Worm (Caenorhabditis elegans) whole organism, dauer: Measurements from ENCODE around the gene ntl-9.

Source experiments
- unc-62 ChIP-seq: sonication (generic microtip); optimal IDR thresholded peaks from 2 replicates; lab custom pipeline; 2017; ENCODE audit warnings: missing biosample characterization, missing genetic modification reagents, missing genetic modification characterization

The ntl-9 gene

DNA sequence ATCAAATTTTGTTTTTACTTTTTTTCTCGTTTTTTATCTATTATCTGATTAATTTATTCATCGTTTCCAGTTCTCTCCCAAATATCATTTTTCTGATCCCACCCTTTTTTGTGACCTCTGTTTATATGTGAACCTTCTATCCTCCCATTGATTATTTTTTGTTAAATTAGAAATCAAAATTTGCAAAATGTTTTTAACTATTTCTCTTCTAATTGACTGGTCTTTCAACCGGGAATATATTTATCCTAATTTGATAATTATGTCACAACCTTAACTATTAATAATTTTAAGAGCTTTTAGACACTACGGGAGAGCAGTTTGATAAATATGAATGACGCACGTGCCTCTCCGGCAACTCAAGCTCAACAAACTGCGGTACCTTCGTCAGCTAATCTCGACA lies at the start of gene ntl-9:
TSS of gene ntl-9 (plus strand) at position 301 of the 400 bp plus-strand sequence.
- no peak for TF ChIP-seq unc-62 (GFP tag; lab: Kevin White, UChicago)

DNA sequence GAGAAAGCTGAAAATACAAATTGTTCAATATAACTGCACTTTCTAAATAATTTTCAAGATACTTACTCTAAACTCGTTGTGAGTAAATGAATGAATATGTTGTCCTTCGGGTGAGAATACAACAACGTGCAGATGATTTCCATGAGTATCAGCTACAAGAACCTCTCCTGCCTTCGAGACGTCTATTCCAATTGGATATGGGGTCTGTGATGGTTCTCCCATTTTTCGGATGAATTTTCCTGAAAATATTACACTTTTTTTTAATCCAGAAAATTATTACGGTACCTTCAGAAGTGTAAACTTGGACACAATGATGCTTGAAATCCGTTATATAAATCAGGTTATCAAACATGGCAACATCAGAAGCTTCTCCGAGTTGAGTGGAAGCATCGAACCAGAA lies 49.0 kb upstream of the ntl-9 start:
- no peak for TF ChIP-seq unc-62 (GFP tag; lab: Kevin White, UChicago)

DNA sequence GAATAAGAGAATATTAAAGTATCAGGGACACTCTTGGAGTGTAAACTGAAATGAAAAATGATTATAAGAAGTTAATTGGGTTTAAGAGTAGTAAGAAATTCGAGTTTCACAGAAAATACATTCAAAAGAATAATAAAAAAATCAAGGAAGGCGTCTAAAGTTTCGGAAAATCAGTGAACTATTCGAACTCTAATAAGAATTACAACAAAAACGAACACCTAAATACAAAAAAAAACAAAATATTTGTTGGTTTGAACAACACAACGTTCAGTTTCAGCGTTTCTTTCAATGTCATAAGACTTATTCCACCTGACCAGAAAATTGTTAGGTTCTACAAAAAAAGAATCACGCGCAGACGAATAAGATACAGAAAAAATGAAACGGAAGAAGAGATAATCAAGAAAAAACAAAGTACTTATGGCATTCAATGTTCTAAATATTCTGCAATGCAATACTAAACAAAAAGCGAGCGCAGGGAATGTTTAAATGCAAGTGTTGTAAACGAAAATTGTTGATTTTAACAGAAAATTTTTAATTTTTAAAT lies 45.2 kb upstream of the ntl-9 start, which contains the start of gene nhl-2:
TSS of gene nhl-2 (minus strand) at position 51 of the 544 bp plus-strand sequence.
- no peak for TF ChIP-seq unc-62 (GFP tag; lab: Kevin White, UChicago)

DNA sequence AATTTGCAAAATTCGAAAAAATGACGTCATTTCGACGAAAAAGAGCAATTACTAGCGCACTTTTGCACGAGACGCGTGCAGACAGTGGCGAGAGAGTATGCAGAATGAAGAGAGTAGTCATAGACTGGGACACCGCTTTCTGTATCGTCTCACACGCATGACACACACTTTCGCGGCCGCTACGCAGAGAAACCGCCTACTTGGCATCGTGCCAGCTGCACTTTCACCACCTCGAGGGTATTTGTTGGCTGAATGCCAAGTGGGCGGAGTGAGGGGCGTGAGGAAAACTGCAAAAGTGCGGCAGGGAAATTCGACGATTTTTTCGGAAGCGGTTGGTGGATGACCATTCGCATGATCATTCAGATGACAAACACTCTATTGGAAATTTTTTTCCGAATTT lies 44.6 kb upstream of the ntl-9 start:
- TF ChIP-seq unc-62 (GFP tag; lab: Kevin White, UChicago) = no peak

DNA sequence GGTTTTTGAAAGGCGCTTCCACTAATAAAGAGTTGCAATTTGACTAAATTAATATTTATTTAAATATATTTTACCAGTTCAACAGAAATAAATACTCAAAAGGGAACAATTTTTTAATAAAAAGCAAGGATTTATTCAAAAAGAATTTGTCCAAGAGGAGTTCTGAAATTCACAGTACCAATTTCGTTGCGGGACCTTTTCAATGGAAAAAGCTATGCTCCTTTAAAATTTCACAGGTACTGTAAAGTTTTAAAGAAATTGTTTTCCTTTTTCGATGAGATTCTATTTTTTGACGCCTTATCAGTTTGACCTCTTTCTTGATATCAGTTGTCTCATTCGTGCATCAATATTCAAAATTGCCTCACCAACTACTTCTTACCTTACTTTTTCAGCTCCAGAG lies 44.1 kb upstream of the ntl-9 start, which contains the start of gene tag-340:
TSS of gene tag-340 (plus strand) at position 249 of the 400 bp plus-strand sequence.
- no peak for TF ChIP-seq unc-62 (GFP tag; lab: Kevin White, UChicago)

DNA sequence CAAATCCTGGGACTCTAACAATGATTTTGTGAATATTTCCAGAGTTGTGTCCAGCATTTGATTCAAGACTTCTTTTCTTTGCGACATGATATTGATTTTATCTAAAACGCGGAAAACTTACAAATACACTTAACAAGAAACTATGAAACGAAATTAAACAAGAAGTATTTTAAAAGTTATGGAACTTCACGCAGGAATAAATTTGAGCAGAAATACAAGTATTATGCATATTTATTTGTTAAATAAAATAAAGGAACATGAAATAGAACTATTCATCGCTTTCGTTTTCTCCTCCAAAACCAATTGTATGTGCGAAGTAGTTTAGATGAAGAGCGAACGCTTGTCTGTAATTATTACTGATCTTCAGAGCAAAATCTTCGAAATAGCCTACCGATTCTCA lies 40.5 kb upstream of the ntl-9 start, which contains the start of gene kbp-2:
TSS of gene kbp-2 (minus strand) at position 101 of the 400 bp plus-strand sequence.
- TF ChIP-seq unc-62 (GFP tag; lab: Kevin White, UChicago) = no peak

DNA sequence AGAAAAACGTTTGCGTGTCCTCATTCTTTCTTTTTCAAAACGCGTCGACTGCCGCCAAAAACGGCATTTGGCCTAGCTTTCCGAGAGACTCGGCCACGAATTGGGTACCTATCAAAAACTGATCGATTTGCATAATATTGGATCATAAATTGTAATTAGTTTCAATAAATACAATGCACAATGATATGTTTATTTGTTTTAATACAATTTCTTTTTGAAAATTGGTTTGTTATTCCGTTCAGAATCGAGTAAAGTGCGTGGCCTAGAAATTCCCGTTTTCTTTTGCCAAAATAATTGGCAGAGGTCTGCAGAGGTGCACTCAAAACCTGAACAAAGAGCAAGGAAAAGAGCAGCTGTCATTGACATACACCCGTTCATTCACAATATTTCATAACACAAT lies 38.9 kb upstream of the ntl-9 start, which contains the start of gene F26F4.8:
TSS of gene F26F4.8 (minus strand) at position 69 of the 400 bp plus-strand sequence.
- TF ChIP-seq unc-62 (GFP tag; lab: Kevin White, UChicago) = no peak

DNA sequence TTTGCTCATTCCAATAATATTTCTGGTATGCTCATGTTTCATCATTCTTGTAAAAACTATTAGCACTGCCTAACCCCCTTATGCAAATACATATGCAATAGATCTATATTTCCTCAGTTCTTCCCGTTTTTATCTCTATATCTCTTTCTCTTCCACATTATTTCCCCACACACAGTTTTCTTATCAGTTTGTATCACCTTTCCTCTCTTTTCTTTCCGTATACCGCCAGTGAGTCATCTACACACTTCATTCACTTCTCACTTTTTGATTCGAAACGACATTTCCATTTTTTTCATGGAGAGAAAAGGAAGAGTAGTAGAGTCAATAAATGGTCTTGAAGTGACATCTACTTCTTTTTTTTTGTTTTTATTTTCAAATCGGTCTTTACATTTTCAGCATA lies 37.9 kb upstream of the ntl-9 start:
- TF ChIP-seq unc-62 (GFP tag; lab: Kevin White, UChicago) = no peak

DNA sequence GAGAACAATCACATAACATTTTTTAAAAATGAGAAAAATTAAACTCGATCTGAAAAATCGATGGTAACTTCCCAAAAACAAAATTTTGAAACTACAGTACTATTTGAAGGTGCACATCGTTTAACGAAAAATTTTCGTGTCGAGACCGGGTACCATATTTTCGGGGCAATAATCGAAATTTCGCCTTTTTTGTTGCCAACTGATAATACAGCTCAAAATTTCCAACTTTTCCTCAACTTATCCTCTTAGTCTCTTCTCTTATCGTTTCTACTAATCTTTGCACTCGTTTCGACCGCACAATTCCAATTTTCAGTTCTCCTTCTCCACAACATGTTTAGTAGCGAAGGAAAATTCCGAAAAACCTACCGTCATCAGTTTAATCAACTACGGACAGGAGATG lies 37.4 kb upstream of the ntl-9 start, which contains the start of gene rom-1:
TSS of gene rom-1 (plus strand) at position 301 of the 400 bp plus-strand sequence.
- TF ChIP-seq unc-62 (GFP tag; lab: Kevin White, UChicago) = no peak

DNA sequence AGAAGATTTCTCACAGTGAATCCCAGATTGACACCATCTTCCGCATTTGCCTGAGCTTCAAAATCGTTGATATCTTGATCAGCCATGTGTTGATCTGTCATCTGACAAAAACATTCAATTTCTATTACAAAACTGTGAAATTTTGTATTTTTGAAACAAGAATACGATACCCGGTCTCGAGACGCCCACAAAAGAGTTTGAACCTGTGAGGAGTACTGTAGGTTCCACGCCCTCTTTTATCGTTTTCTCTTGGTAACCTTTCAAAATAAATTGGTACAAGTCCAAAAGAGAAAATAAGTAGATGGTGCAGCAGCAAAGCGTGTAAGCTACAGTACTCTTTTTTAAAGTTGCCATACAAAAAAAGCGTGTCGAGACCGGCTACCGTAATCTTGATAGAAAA lies 34.4 kb upstream of the ntl-9 start, which contains the start of gene F26F4.12:
TSS of gene F26F4.12 (minus strand) at position 101 of the 400 bp plus-strand sequence.
- TF ChIP-seq unc-62 (GFP tag; lab: Kevin White, UChicago) = no peak

DNA sequence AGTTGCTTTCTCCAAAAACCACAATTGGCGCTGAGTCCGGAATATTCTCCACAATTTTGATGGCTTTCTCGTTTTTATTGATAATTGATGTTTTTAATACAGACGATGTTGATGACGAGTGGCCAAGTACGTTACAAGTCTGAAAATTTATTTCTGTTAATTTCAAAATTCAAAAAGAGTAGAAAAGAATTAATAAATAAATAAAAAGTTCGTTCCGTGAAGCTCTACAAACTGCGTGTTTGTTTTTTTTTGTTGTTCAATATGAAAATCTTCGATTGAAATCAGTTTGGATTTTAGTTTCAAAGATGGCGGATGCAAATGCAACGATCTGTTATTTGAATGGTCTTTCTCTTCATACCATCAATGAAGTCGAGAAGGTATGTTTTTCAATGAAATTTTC lies 33.4 kb upstream of the ntl-9 start, which contains the start of gene F26F4.2:
TSS of gene F26F4.2 (plus strand) at position 301 of the 400 bp plus-strand sequence.
- TF ChIP-seq unc-62 (GFP tag; lab: Kevin White, UChicago) = no peak

DNA sequence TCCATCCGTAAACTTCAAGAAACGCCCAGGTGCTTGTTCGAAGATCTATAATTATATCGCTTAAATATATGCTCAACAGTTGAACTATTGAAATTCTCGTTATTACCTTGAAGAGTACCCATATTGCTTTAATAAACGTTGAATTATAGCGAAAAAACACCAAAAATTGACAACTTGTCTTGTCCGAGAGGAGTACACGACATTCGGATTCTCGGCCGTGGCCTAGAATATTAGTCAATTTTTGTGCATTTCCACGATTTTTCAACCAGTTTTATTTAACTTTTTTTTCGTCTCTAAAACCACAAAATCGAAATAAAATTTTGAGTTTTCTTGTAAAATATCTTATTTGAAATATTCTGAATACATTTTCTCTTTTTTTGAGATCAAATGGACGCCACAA lies 32.0 kb upstream of the ntl-9 start, which contains the start of the genes F26F4.9 and cee-1:
TSS of gene F26F4.9 (minus strand) at position 205 of the 400 bp plus-strand sequence.
TSS of gene cee-1 (plus strand) at position 383 of the 400 bp plus-strand sequence.
- no peak for TF ChIP-seq unc-62 (GFP tag; lab: Kevin White, UChicago)

DNA sequence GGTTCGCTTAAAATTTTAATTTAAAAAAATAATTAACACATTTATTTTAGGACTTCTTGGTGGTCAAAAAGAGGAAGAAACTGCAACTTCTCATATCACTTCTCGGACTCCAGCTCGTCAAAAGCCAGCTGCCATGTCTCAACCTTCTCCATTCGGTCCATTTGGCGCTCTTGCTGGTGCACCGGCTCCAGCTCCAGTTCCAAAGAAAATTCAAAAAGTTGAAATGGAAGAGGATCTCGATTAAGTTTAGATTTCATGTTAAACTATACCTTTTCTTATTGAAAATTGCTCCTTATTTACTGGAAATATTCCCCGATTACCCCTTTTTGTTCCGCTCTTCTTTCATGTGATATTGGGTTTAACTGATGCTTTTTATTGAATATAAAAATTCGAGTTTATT lies 30.6 kb upstream of the ntl-9 start:
- no peak for TF ChIP-seq unc-62 (GFP tag; lab: Kevin White, UChicago)

DNA sequence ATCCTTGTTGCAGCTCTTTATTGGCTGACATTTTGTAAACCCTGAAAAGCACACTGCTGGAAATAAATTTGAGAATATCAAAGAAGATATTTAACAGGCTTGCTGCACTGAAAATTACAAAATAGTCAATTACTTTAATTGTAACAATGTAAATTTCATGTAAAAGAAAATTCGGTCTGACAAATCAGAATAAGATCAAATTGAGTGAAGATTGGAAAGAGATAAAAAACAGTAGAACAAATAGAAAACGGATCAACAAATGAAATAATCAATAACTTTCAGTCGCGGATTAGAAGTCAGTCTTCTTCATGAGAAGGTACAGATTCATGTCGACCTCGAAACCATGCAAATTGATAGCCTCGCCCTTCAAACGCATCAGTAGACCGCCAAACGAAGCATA lies 27.2 kb upstream of the ntl-9 start, which contains the start of gene rars-1:
TSS of gene rars-1 (minus strand) at position 101 of the 400 bp plus-strand sequence.
- no peak for TF ChIP-seq unc-62 (GFP tag; lab: Kevin White, UChicago)

DNA sequence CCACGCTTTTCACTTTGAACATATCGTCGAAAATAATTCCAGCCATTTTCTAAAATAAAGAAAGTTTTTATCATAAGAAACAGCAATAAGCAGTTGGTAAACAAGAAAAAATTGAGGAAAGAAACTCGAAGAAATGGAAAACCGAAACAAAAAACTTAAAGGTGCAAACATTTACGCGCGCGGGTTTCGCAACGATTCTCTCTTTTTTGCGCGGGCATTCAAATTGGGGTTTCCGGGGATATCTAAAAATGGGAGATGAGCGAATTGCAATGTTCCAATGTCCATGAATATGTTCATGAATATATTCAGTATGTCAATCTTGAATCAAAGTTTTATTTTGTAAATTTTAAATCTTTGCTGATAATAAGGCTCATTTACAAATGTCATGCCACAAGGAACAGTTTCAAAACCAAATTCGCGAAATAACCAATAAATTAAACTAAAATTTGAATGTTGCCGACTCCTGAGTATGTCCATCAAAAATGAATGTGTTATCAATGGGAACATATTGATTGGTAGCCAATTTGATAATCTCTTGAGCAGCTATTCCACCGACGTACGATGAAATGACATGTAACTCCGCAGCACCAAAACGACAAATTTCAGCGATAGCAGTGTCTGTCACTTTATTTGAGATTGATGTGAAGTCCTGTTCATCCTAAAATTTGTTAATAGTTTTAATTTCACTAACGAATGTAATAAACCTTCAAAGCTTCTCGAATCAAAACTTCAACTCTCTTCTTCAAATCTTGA lies 26.2 kb upstream of the ntl-9 start, which contains the start of gene rpb-8:
TSS of gene rpb-8 (minus strand) at position 49 of the 753 bp plus-strand sequence.
- no peak for TF ChIP-seq unc-62 (GFP tag; lab: Kevin White, UChicago)

DNA sequence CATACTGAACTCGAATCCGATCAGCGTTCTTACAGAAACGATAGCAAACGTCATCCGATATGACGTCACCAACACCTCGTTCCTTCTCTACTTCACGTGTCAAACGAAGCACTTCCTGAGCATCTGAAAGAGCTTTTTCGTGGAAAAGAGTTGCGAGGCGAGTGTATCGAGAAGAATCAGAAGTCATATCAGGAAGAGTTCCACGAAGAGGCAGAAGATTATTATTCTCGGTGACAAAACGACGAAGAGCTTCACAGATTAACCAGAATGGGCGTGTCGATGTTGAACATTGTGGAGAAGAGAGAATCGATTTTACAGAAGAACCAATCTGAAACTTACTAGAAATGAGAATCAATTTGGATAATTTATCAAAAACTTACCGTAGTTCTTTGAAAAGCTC lies 25.4 kb upstream of the ntl-9 start:
- TF ChIP-seq unc-62 (GFP tag; lab: Kevin White, UChicago) = no peak
